Fruit fly (Drosophila melanogaster) whole organism, embryonic: ENCODE data around the gene CG8176.

Source experiments
- Bdp1 ChIP-seq: fragments of 200-800 bp; sonication (Bioruptor generic); optimal IDR thresholded peaks from 3 replicates; lab custom pipeline; 2016; ENCODE audit warnings: missing biosample characterization, missing genetic modification characterization
- Bgb ChIP-seq: fragments of 200-800 bp; sonication (Bioruptor generic); IDR thresholded peaks from 2 replicates; pipeline ENCODE4 v1.3.6; 2022; ENCODE audit warnings: missing biosample characterization, missing genetic modification characterization; ENCODE audit not compliant: partially characterized antibody
- Blimp-1 ChIP-seq: fragments of 200-800 bp; sonication (Bioruptor generic); optimal IDR thresholded peaks from 3 replicates; lab custom pipeline; 2018; ENCODE audit warnings: missing biosample characterization, missing genetic modification characterization, mild to moderate bottlenecking, moderate library complexity, missing genetic modification reagents
- CG10267 ChIP-seq: fragments of 200-800 bp; sonication (Bioruptor generic); optimal IDR thresholded peaks from 2 replicates; lab custom pipeline; 2018; ENCODE audit warnings: missing biosample characterization, mild to moderate bottlenecking, missing genetic modification characterization, moderate library complexity
- CG11093 ChIP-seq: fragments of 200-800 bp; sonication (Bioruptor generic); IDR thresholded peaks from 3 replicates; pipeline ENCODE4 v1.3.6; 2022; ENCODE audit warnings: missing biosample characterization, missing genetic modification characterization
- CG1233 ChIP-seq: fragments of 200-800 bp; sonication (Bioruptor generic); optimal IDR thresholded peaks from 4 replicates; lab custom pipeline; 2018; ENCODE audit warnings: missing biosample characterization, mild to moderate bottlenecking, missing genetic modification characterization
- CG13123 ChIP-seq: fragments of 200-800 bp; sonication (Bioruptor generic); optimal IDR thresholded peaks from 2 replicates; lab custom pipeline; 2016; ENCODE audit warnings: missing biosample characterization, missing genetic modification characterization
- CG13287 ChIP-seq: fragments of 200-800 bp; sonication (Bioruptor generic); IDR thresholded peaks from 2 replicates; pipeline ENCODE4 v1.3.6; 2022; ENCODE audit warnings: missing biosample characterization, missing genetic modification characterization; ENCODE audit not compliant: partially characterized antibody
- CG13296 ChIP-seq: fragments of 200-800 bp; sonication (Bioruptor generic); optimal IDR thresholded peaks from 3 replicates; lab custom pipeline; 2018; ENCODE audit warnings: missing biosample characterization, mild to moderate bottlenecking, missing genetic modification characterization
- CG14050 ChIP-seq: fragments of 200-800 bp; sonication (Bioruptor generic); IDR thresholded peaks from 3 replicates; pipeline ENCODE4 v1.3.6; 2022; ENCODE audit warnings: missing biosample characterization, missing genetic modification characterization
- CG15011 ChIP-seq: fragments of 200-800 bp; sonication (Bioruptor generic); optimal IDR thresholded peaks from 3 replicates; lab custom pipeline; 2018; ENCODE audit warnings: missing biosample characterization, mild to moderate bottlenecking, missing genetic modification characterization
- CG17359 ChIP-seq: fragments of 200-800 bp; sonication (Bioruptor generic); optimal IDR thresholded peaks from 3 replicates; lab custom pipeline; 2018; ENCODE audit warnings: missing biosample characterization, mild to moderate bottlenecking, missing genetic modification characterization, moderate library complexity
- CG18262 ChIP-seq: fragments of 200-800 bp; optimal IDR thresholded peaks from 3 replicates; lab custom pipeline; 2019; ENCODE audit warnings: missing biosample characterization, mild to moderate bottlenecking, missing genetic modification characterization, moderate library complexity
- CG1832 ChIP-seq: fragments of 200-800 bp; sonication (Bioruptor generic); optimal IDR thresholded peaks from 2 replicates; lab custom pipeline; 2017; ENCODE audit warnings: missing biosample characterization, mild to moderate bottlenecking, missing genetic modification characterization, inconsistent platforms
- CG18619 ChIP-seq: fragments of 200-800 bp; sonication (Bioruptor generic); optimal IDR thresholded peaks from 3 replicates; lab custom pipeline; 2017; ENCODE audit warnings: missing biosample characterization, mild to moderate bottlenecking, missing genetic modification characterization
- CG2120 ChIP-seq: fragments of 200-800 bp; sonication (Bioruptor generic); optimal IDR thresholded peaks from 3 replicates; lab custom pipeline; 2016; ENCODE audit warnings: missing biosample characterization, missing genetic modification characterization
- CG2678 ChIP-seq: fragments of 200-800 bp; sonication (Bioruptor generic); optimal IDR thresholded peaks from 3 replicates; lab custom pipeline; 2019; ENCODE audit warnings: missing biosample characterization, mild to moderate bottlenecking, missing genetic modification characterization, moderate library complexity
- CG32772 ChIP-seq: fragments of 200-800 bp; sonication (Bioruptor generic); IDR thresholded peaks from 2 replicates; pipeline ENCODE4 v1.3.6; 2022; ENCODE audit warnings: missing biosample characterization, missing genetic modification characterization
- CG4282 ChIP-seq: fragments of 200-800 bp; sonication (Bioruptor generic); optimal IDR thresholded peaks from 2 replicates; lab custom pipeline; 2016; ENCODE audit warnings: missing biosample characterization, missing genetic modification characterization
- CG5245 ChIP-seq: fragments of 200-800 bp; sonication (Bioruptor generic); optimal IDR thresholded peaks from 3 replicates; lab custom pipeline; 2016; ENCODE audit warnings: missing biosample characterization, missing genetic modification characterization
- CG8765 ChIP-seq: fragments of 200-800 bp; sonication (Bioruptor generic); IDR thresholded peaks from 2 replicates; pipeline ENCODE4 v1.3.6; 2022; ENCODE audit warnings: missing biosample characterization, missing genetic modification characterization
- CG9727 ChIP-seq: fragments of 200-800 bp; sonication (Bioruptor generic); optimal IDR thresholded peaks from 3 replicates; lab custom pipeline; 2017; ENCODE audit warnings: missing biosample characterization, mild to moderate bottlenecking, missing genetic modification characterization
- CG9817 ChIP-seq: fragments of 200-800 bp; sonication (Bioruptor generic); optimal IDR thresholded peaks from 2 replicates; lab custom pipeline; 2018; ENCODE audit warnings: missing biosample characterization, mild to moderate bottlenecking, missing genetic modification characterization, moderate library complexity
- CkIIα-i1 ChIP-seq: fragments of 200-800 bp; sonication (Bioruptor generic); IDR thresholded peaks from 2 replicates; pipeline ENCODE4 v1.3.6; 2022; ENCODE audit warnings: missing biosample characterization, missing genetic modification characterization
- E2f2 ChIP-seq: fragments of 200-800 bp; sonication (Bioruptor generic); IDR thresholded peaks from 2 replicates; pipeline ENCODE4 v1.3.6; 2022; ENCODE audit warnings: missing biosample characterization, missing genetic modification characterization
- HLHmδ ChIP-seq: fragments of 200-800 bp; sonication (Bioruptor generic); optimal IDR thresholded peaks from 2 replicates; lab custom pipeline; 2018; ENCODE audit warnings: missing biosample characterization, mild to moderate bottlenecking, missing genetic modification characterization, moderate library complexity
- Oli ChIP-seq: fragments of 200-800 bp; sonication (Bioruptor generic); optimal IDR thresholded peaks from 2 replicates; lab custom pipeline; 2018; ENCODE audit warnings: missing biosample characterization, mild to moderate bottlenecking, missing genetic modification characterization, moderate library complexity
- Poxn ChIP-seq: fragments of 200-800 bp; sonication (Bioruptor generic); IDR thresholded peaks from 2 replicates; pipeline ENCODE4 v1.3.6; 2022; ENCODE audit warnings: missing biosample characterization, missing genetic modification characterization
- Sin3A ChIP-seq: fragments of >200 bp; optimal IDR thresholded peaks from 2 replicates; lab custom pipeline; 2018
- Xbp1 ChIP-seq: fragments of 200-800 bp; sonication (Bioruptor generic); optimal IDR thresholded peaks from 3 replicates; lab custom pipeline; 2016; ENCODE audit warnings: missing biosample characterization, mild to moderate bottlenecking, missing genetic modification characterization
- ac ChIP-seq: fragments of 200-800 bp; sonication (Bioruptor generic); optimal IDR thresholded peaks from 3 replicates; lab custom pipeline; 2017; ENCODE audit warnings: missing biosample characterization, mild to moderate bottlenecking, missing genetic modification characterization
- ash1 ChIP-seq: fragments of 200-800 bp; sonication (Bioruptor generic); optimal IDR thresholded peaks from 2 replicates; lab custom pipeline; 2018; ENCODE audit warnings: missing biosample characterization, mild to moderate bottlenecking, missing genetic modification characterization
- bsh ChIP-seq, 2 experiments: fragments of 200-800 bp; sonication (Bioruptor generic); optimal IDR thresholded peaks; 2 replicates each; lab custom pipeline; 2017 to 2018; ENCODE audit warnings: mild to moderate bottlenecking in 2 of 2, missing biosample characterization in 2 of 2, missing genetic modification characterization in 2 of 2, moderate library complexity in 1 of 2
- fd102C ChIP-seq: fragments of 200-800 bp; sonication (Bioruptor generic); optimal IDR thresholded peaks from 2 replicates; lab custom pipeline; 2018; ENCODE audit warnings: missing biosample characterization, mild to moderate bottlenecking, missing genetic modification characterization, moderate library complexity
- fd64A ChIP-seq: fragments of 200-800 bp; sonication (Bioruptor generic); optimal IDR thresholded peaks from 3 replicates; lab custom pipeline; 2018; ENCODE audit warnings: missing biosample characterization, mild to moderate bottlenecking, missing genetic modification characterization
- h ChIP-seq: fragments of >200 bp; optimal IDR thresholded peaks from 2 replicates; lab custom pipeline; 2017
- ham ChIP-seq: fragments of 200-800 bp; sonication (Bioruptor generic); IDR thresholded peaks from 2 replicates; pipeline ENCODE4 v1.3.6; 2022; ENCODE audit warnings: missing biosample characterization, missing genetic modification characterization
- insv ChIP-seq, 2 experiments: fragments of 200-800 bp; sonication (Bioruptor generic); optimal IDR thresholded peaks; 3 replicates each; lab custom pipeline; 2016 to 2018; ENCODE audit warnings: missing biosample characterization in 2 of 2, missing genetic modification characterization in 2 of 2
- jing ChIP-seq: fragments of 200-800 bp; sonication (Bioruptor generic); optimal IDR thresholded peaks from 2 replicates; lab custom pipeline; 2018; ENCODE audit warnings: missing biosample characterization, mild to moderate bottlenecking, missing genetic modification characterization
- lmd ChIP-seq: fragments of 200-800 bp; sonication (Bioruptor generic); IDR thresholded peaks from 2 replicates; pipeline ENCODE4 v1.3.6; 2022; ENCODE audit warnings: missing biosample characterization, missing genetic modification characterization
- luna ChIP-seq: fragments of 200-800 bp; sonication (Bioruptor generic); optimal IDR thresholded peaks from 2 replicates; lab custom pipeline; 2016; ENCODE audit warnings: missing biosample characterization, missing genetic modification characterization
- mirr ChIP-seq: fragments of 200-800 bp; sonication (Bioruptor generic); optimal IDR thresholded peaks from 3 replicates; lab custom pipeline; 2018; ENCODE audit warnings: missing biosample characterization, mild to moderate bottlenecking, missing genetic modification characterization
- p53 ChIP-seq: fragments of 200-800 bp; sonication (Bioruptor generic); optimal IDR thresholded peaks from 2 replicates; lab custom pipeline; 2016; ENCODE audit warnings: missing biosample characterization, missing genetic modification characterization
- rib ChIP-seq: fragments of 200-800 bp; sonication (Bioruptor generic); IDR thresholded peaks from 2 replicates; pipeline ENCODE4 v1.3.6; 2022; ENCODE audit warnings: missing biosample characterization, missing genetic modification characterization
- run ChIP-seq: fragments of 200-800 bp; sonication (Bioruptor generic); optimal IDR thresholded peaks from 3 replicates; lab custom pipeline; 2018; ENCODE audit warnings: missing biosample characterization, mild to moderate bottlenecking, missing genetic modification characterization
- ssp ChIP-seq: fragments of 200-800 bp; sonication (Bioruptor generic); IDR thresholded peaks from 2 replicates; pipeline ENCODE4 v1.3.6; 2022; ENCODE audit warnings: missing biosample characterization, missing genetic modification characterization
- twi ChIP-seq: fragments of 200-800 bp; optimal IDR thresholded peaks from 2 replicates; lab custom pipeline; 2019; ENCODE audit warnings: missing biosample characterization, mild to moderate bottlenecking, missing genetic modification characterization, moderate library complexity
- wdn ChIP-seq: fragments of 200-800 bp; sonication (Bioruptor generic); IDR thresholded peaks from 2 replicates; pipeline ENCODE4 v1.3.6; 2022; ENCODE audit warnings: missing biosample characterization, missing genetic modification characterization

Gene CG8176

dm6 chr3R:9533181-9534124 is 17.6 kb downstream of the CG8176 start (continued):
- TF ChIP-seq CkIIα-i1: 0 out of 2 replicates have a peak, but pooled peaks have one; percentile 30
- peak; percentile 80 for TF ChIP-seq mirr (GFP tag; lab: Kevin White, UChicago)
- peak; percentile 85 for TF ChIP-seq CG32772 (GFP tag; lab: Robert Waterston, UW)
- no peak for TF ChIP-seq Sin3A (lab: Kevin White, UChicago)
- peak; percentile 99 for TF ChIP-seq CG18262 (tag; lab: Kevin White, UChicago)
- TF ChIP-seq CG14050 (GFP tag; lab: Robert Waterston, UW): peak; percentile 74
- peak; percentile 91 for TF ChIP-seq CG9817 (tag; lab: Kevin White, UChicago)
- peak; percentile 83 to 96 for TF ChIP-seq bsh (GFP tag; optimal IDR thresholded peaks at IDR 0.05; lab: Kevin White, UChicago)
- TF ChIP-seq lmd (GFP tag; lab: Robert Waterston, UW): peak; percentile 94
- peak; percentile 80 for TF ChIP-seq fd64A
- TF ChIP-seq HLHmδ: peak; percentile 39
- TF ChIP-seq CG2678 (tag; lab: Kevin White, UChicago): peak; percentile 99
- peak; percentile 70 for TF ChIP-seq ac (GFP tag; lab: Kevin White, UChicago)
- TF ChIP-seq ssp (GFP tag; lab: Robert Waterston, UW): peak; percentile 83
- no peak for TF ChIP-seq CG1832
- TF ChIP-seq CG9727 (GFP tag; lab: Kevin White, UChicago): peak; percentile 98
- TF ChIP-seq run (tag; lab: Kevin White, UChicago): peak; percentile 93
- peak; percentile 40 to 78 for TF ChIP-seq insv (GFP tag; optimal IDR thresholded peaks at IDR 0.05; lab: Kevin White, UChicago)
- TF ChIP-seq CG8765 (GFP tag; lab: Robert Waterston, UW): peak; percentile 39; the same call in 1 of the 2 replicates
- no peak; the same call in 1 of the 2 replicates for TF ChIP-seq CG13287 (GFP tag; lab: Robert Waterston, UW)
- TF ChIP-seq twi (tag; lab: Kevin White, UChicago): peak; percentile 87
- TF ChIP-seq CG10267 (tag; lab: Kevin White, UChicago): peak; percentile 92
- peak; percentile 20 for TF ChIP-seq fd102C (GFP tag; lab: Kevin White, UChicago)
- TF ChIP-seq wdn: peak; percentile 84
- TF ChIP-seq CG15011 (GFP tag; lab: Kevin White, UChicago): peak; percentile 98
- peak; percentile 93 for TF ChIP-seq CG17359
- TF ChIP-seq CG13123 (GFP tag; lab: Kevin White, UChicago): peak; percentile 87
- TF ChIP-seq CG13296: peak; percentile 98
- peak; percentile 23; the same call in 1 of the 2 replicates for TF ChIP-seq Bgb (GFP tag; lab: Robert Waterston, UW)
- TF ChIP-seq luna (GFP tag; lab: Kevin White, UChicago): peak; percentile 44
- TF ChIP-seq ash1 (GFP tag; lab: Kevin White, UChicago): peak; percentile 33
- peak; percentile 72 for TF ChIP-seq p53 (GFP tag; lab: Kevin White, UChicago)
- TF ChIP-seq CG4282 (GFP tag; lab: Kevin White, UChicago): peak; percentile 78
- peak; percentile 84 for TF ChIP-seq CG5245
- peak; percentile 75 for TF ChIP-seq Poxn (GFP tag; lab: Robert Waterston, UW)
- TF ChIP-seq CG2120 (GFP tag; lab: Kevin White, UChicago): peak; percentile 97
- TF ChIP-seq Oli (tag; lab: Kevin White, UChicago): peak; percentile 98
- TF ChIP-seq h (lab: Kevin White, UChicago): no peak
- peak; percentile 99 for TF ChIP-seq CG18619
- TF ChIP-seq CG11093 (GFP tag; lab: Robert Waterston, UW): peak; percentile 87
- TF ChIP-seq CG1233 (GFP tag; lab: Kevin White, UChicago): peak; percentile 96
- TF ChIP-seq Xbp1 (GFP tag; lab: Kevin White, UChicago): peak; percentile 95
- TF ChIP-seq Bdp1 (GFP tag; lab: Kevin White, UChicago): peak; percentile 84
- TF ChIP-seq rib (GFP tag; lab: Robert Waterston, UW): no peak; the same call in 1 of the 2 replicates
- TF ChIP-seq E2f2 (GFP tag; lab: Robert Waterston, UW): peak; percentile 73
- TF ChIP-seq jing (GFP tag; lab: Kevin White, UChicago): peak; percentile 92
- TF ChIP-seq ham (GFP tag; lab: Robert Waterston, UW): no peak
- peak; percentile 89 for TF ChIP-seq Blimp-1 (GFP tag; lab: Kevin White, UChicago)
